Worm (Caenorhabditis elegans) whole organism, L4/young adult: ENCODE results near the gene F35H8.1.

Source experiments
- W03F9.2 ChIP-seq: fragments of 150-350 bp; optimal IDR thresholded peaks from 2 replicates; lab custom pipeline; 2014; ENCODE audit warnings: missing biosample characterization, missing genetic modification characterization
- dao-5 ChIP-seq: sonication (generic microtip); optimal IDR thresholded peaks from 2 replicates; lab custom pipeline; 2016; ENCODE audit warnings: missing genotype, missing genetic modification characterization, moderate library complexity, missing compliant biosample characterization
- him-1 ChIP-seq: sonication (generic microtip); optimal IDR thresholded peaks from 2 replicates; lab custom pipeline; 2016; ENCODE audit warnings: missing genotype, missing genetic modification reagents, missing genetic modification characterization, missing compliant biosample characterization

DNA sequence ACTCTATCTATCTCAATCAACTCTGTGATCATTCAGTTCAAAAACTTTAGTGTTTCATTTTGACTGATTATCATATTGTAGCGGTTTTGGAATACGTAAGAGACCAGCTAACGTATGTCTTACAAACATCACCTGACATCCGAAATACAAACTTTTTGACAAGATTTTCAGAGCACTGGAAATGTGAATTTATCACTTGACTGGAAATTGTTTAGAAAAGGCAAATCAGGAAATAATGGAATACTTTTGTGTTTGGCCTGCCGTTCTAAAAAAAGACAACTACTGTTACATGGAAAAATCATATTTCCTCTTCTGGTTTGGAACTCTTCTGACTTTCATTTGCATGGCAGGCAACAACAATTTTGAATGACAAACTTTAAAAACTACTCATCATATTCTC lies 1.5 kb downstream of the F35H8.1 start, which contains the start of gene F35H8.12:
- TF ChIP-seq him-1 (tag; lab: Kevin White, UChicago) (no peak), W03F9.2 (tag; lab: Kevin White, UChicago) (no peak), dao-5 (tag; lab: Kevin White, UChicago) (no peak)
